Worm (Caenorhabditis elegans) whole organism, L4 larva: ENCODE measurements around the gene F22B7.3.

Source experiments
- D1046.2 ChIP-seq: fragments of 200-800 bp; sonication (Bioruptor generic); IDR thresholded peaks from 2 replicates; pipeline ENCODE4 v1.3.6; 2022; ENCODE audit warnings: missing genetic modification characterization, missing compliant biosample characterization
- F26F4.8 ChIP-seq: fragments of 200-800 bp; sonication (Bioruptor generic); conservative IDR thresholded peaks from 2 replicates; pipeline ENCODE4 v1.3.6; 2022; ENCODE audit warnings: missing genetic modification characterization, missing compliant biosample characterization
- T20F7.1 ChIP-seq: fragments of 200-800 bp; sonication (Bioruptor generic); optimal IDR thresholded peaks from 2 replicates; lab custom pipeline; 2018; ENCODE audit warnings: mild to moderate bottlenecking, missing genetic modification characterization, missing compliant biosample characterization
- Y48G9A.11 ChIP-seq: fragments of 200-800 bp; sonication (Bioruptor generic); IDR thresholded peaks from 2 replicates; pipeline ENCODE4 v1.3.6; 2022; ENCODE audit warnings: missing genetic modification reagents, missing genetic modification characterization, missing compliant biosample characterization
- Y5F2A.4 ChIP-seq: fragments of 200-800 bp; sonication (Bioruptor generic); optimal IDR thresholded peaks from 2 replicates; lab custom pipeline; 2018; ENCODE audit warnings: mild to moderate bottlenecking, missing genetic modification characterization, missing compliant biosample characterization
- ZK337.2 ChIP-seq: fragments of 200-800 bp; sonication (Bioruptor generic); IDR thresholded peaks from 2 replicates; pipeline ENCODE4 v1.3.6; 2022; ENCODE audit warnings: missing genetic modification reagents, missing genetic modification characterization, missing compliant biosample characterization
- aha-1 ChIP-seq: fragments of 150-350 bp; peaks from one replicate; lab custom pipeline; 2014; ENCODE audit warnings: missing biosample characterization, missing genetic modification characterization
- aly-2 ChIP-seq: sonication (generic microtip); optimal IDR thresholded peaks from 2 replicates; lab custom pipeline; 2018; ENCODE audit warnings: missing biosample characterization, missing genetic modification characterization
- ceh-20 ChIP-seq: fragments of 200-800 bp; sonication (Bioruptor generic); IDR thresholded peaks from 2 replicates; pipeline ENCODE4 v1.3.6; 2022; ENCODE audit warnings: missing genetic modification reagents, missing genetic modification characterization, missing compliant biosample characterization
- ceh-32 ChIP-seq: sonication (generic microtip); optimal IDR thresholded peaks from 2 replicates; lab custom pipeline; 2016; ENCODE audit warnings: mild to moderate bottlenecking, missing genetic modification characterization, missing compliant biosample characterization; ENCODE audit not compliant: poor library complexity
- ceh-44 ChIP-seq: fragments of 200-800 bp; sonication (Bioruptor generic); IDR thresholded peaks from 2 replicates; pipeline ENCODE4 v1.3.6; 2022; ENCODE audit warnings: missing genetic modification reagents, missing genetic modification characterization, missing compliant biosample characterization
- cey-2 ChIP-seq: sonication (generic microtip); optimal IDR thresholded peaks from 3 replicates; lab custom pipeline; 2017; ENCODE audit warnings: missing genetic modification characterization, mild to moderate bottlenecking, missing compliant biosample characterization, antibody characterized with exemption, borderline replicate concordance; ENCODE audit not compliant: insufficient read depth
- daf-12 ChIP-seq: fragments of 150-350 bp; optimal IDR thresholded peaks from 2 replicates; lab custom pipeline; 2014; ENCODE audit warnings: missing biosample characterization, missing genetic modification reagents, missing genetic modification characterization
- daf-16 ChIP-seq, 3 experiments: sonication (generic microtip); optimal IDR thresholded peaks; 2 replicates each; lab custom pipeline; 2016 to 2017; ENCODE audit warnings: missing genetic modification characterization in 3 of 3, missing genetic modification reagents in 3 of 3, mild to moderate bottlenecking in 2 of 3, missing compliant biosample characterization in 2 of 3, missing biosample characterization in 1 of 3, moderate library complexity in 1 of 3
- dmd-6 ChIP-seq: fragments of 200-800 bp; sonication (Bioruptor generic); IDR thresholded peaks from 2 replicates; pipeline ENCODE4 v1.3.6; 2022; ENCODE audit warnings: missing genetic modification reagents, missing genetic modification characterization, missing compliant biosample characterization
- dpl-1 ChIP-seq: fragments of 150-350 bp; optimal IDR thresholded peaks from 2 replicates; lab custom pipeline; 2014; ENCODE audit warnings: missing biosample characterization, missing genetic modification reagents, missing genetic modification characterization
- duxl-1 ChIP-seq: sonication (generic microtip); optimal IDR thresholded peaks from 2 replicates; lab custom pipeline; 2016; ENCODE audit warnings: mild to moderate bottlenecking, missing genetic modification characterization, moderate library complexity, missing compliant biosample characterization; ENCODE audit not compliant: poor library complexity
- egl-27 ChIP-seq: sonication (generic microtip); optimal IDR thresholded peaks from 3 replicates; lab custom pipeline; 2017; ENCODE audit warnings: missing biosample characterization, missing genetic modification reagents, missing genetic modification characterization
- fkh-10 ChIP-seq: fragments of 150-350 bp; optimal IDR thresholded peaks from 2 replicates; lab custom pipeline; 2014; ENCODE audit warnings: missing biosample characterization, missing genetic modification reagents, missing genetic modification characterization
- fos-1 ChIP-seq: fragments of 150-350 bp; optimal IDR thresholded peaks from 2 replicates; lab custom pipeline; 2014; ENCODE audit warnings: missing biosample characterization, missing genetic modification characterization
- hif-1 ChIP-seq, 2 experiments: sonication (generic microtip); optimal IDR thresholded peaks; 2 replicates each; lab custom pipeline; 2016 to 2017; ENCODE audit warnings: missing compliant biosample characterization in 2 of 2, missing genetic modification characterization in 2 of 2, missing genetic modification reagents in 2 of 2, missing genotype in 2 of 2, mild to moderate bottlenecking in 1 of 2
- hlh-30 ChIP-seq: sonication (generic microtip); optimal IDR thresholded peaks from 2 replicates; lab custom pipeline; 2017; ENCODE audit warnings: antibody characterized with exemption, mild to moderate bottlenecking, missing genetic modification characterization, missing compliant biosample characterization; ENCODE audit not compliant: insufficient read depth
- hmg-1.1 ChIP-seq: fragments of 200-800 bp; sonication (Bioruptor generic); IDR thresholded peaks from 2 replicates; pipeline ENCODE4 v1.3.6; 2022; ENCODE audit warnings: missing genetic modification reagents, missing genetic modification characterization, missing compliant biosample characterization
- jun-1 ChIP-seq: fragments of 150-350 bp; optimal IDR thresholded peaks from 2 replicates; lab custom pipeline; 2014; ENCODE audit warnings: missing biosample characterization, missing genetic modification reagents, missing genetic modification characterization
- lim-7 ChIP-seq: fragments of 200-800 bp; sonication (Bioruptor generic); IDR thresholded peaks from 2 replicates; pipeline ENCODE4 v1.3.6; 2022; ENCODE audit warnings: missing genetic modification characterization, missing compliant biosample characterization
- lin-1 ChIP-seq: fragments of 200-800 bp; sonication (Bioruptor generic); IDR thresholded peaks from 2 replicates; pipeline ENCODE4 v1.3.6; 2022; ENCODE audit warnings: missing genetic modification reagents, missing genetic modification characterization, missing compliant biosample characterization
- lin-38 ChIP-seq: fragments of 200-800 bp; sonication (Bioruptor generic); IDR thresholded peaks from 2 replicates; pipeline ENCODE4 v1.3.6; 2022; ENCODE audit warnings: missing genetic modification reagents, missing genetic modification characterization, missing compliant biosample characterization
- lin-39 ChIP-seq: fragments of 150-350 bp; optimal IDR thresholded peaks from 2 replicates; lab custom pipeline; 2014; ENCODE audit warnings: missing biosample characterization, missing genetic modification reagents, missing genetic modification characterization
- madf-5 ChIP-seq, 2 experiments: fragments of 200-800 bp; sonication (Bioruptor generic); IDR thresholded peaks; 2 replicates each; pipeline ENCODE4 v1.3.6; 2022; ENCODE audit warnings: missing compliant biosample characterization in 2 of 2, missing genetic modification characterization in 2 of 2
- mes-2 ChIP-seq: sonication (generic microtip); optimal IDR thresholded peaks from 2 replicates; lab custom pipeline; 2016; ENCODE audit warnings: missing genotype, mild to moderate bottlenecking, missing genetic modification characterization, missing compliant biosample characterization; ENCODE audit not compliant: poor library complexity, severe bottlenecking
- mxl-2 ChIP-seq: fragments of 200-800 bp; sonication (Bioruptor generic); conservative IDR thresholded peaks from 2 replicates; pipeline ENCODE4 v1.3.6; 2022; ENCODE audit warnings: missing genetic modification reagents, missing genetic modification characterization, missing compliant biosample characterization
- mxl-3 ChIP-seq: fragments of 200-800 bp; sonication (Bioruptor generic); optimal IDR thresholded peaks from 2 replicates; lab custom pipeline; 2018; ENCODE audit warnings: mild to moderate bottlenecking, missing genetic modification characterization, missing compliant biosample characterization
- nhr-102 ChIP-seq: sonication (generic microtip); optimal IDR thresholded peaks from 2 replicates; lab custom pipeline; 2016; ENCODE audit warnings: mild to moderate bottlenecking, missing genetic modification characterization, moderate library complexity, missing compliant biosample characterization
- nhr-48 ChIP-seq: sonication (generic microtip); optimal IDR thresholded peaks from 2 replicates; lab custom pipeline; 2016; ENCODE audit warnings: mild to moderate bottlenecking, missing genetic modification characterization, missing compliant biosample characterization
- nhr-76 ChIP-seq: fragments of 150-350 bp; optimal IDR thresholded peaks from 2 replicates; lab custom pipeline; 2014; ENCODE audit warnings: missing biosample characterization, missing genetic modification characterization
- php-3 ChIP-seq: fragments of 200-800 bp; sonication (Bioruptor generic); IDR thresholded peaks from 2 replicates; pipeline ENCODE4 v1.3.6; 2022; ENCODE audit warnings: missing genetic modification reagents, missing genetic modification characterization, missing compliant biosample characterization
- pqm-1 ChIP-seq: sonication (generic microtip); optimal IDR thresholded peaks from 2 replicates; lab custom pipeline; 2017; ENCODE audit warnings: missing biosample characterization, missing genetic modification characterization
- saeg-2 ChIP-seq: fragments of 200-800 bp; sonication (Bioruptor generic); IDR thresholded peaks from 2 replicates; pipeline ENCODE4 v1.3.6; 2022; ENCODE audit warnings: missing genetic modification reagents, missing genetic modification characterization, missing compliant biosample characterization
- set-16 ChIP-seq: fragments of 200-800 bp; sonication (Bioruptor generic); IDR thresholded peaks from 2 replicates; pipeline ENCODE4 v1.3.6; 2022; ENCODE audit warnings: missing genetic modification reagents, missing genetic modification characterization, missing compliant biosample characterization
- skn-1 ChIP-seq: fragments of 150-350 bp; optimal IDR thresholded peaks from 2 replicates; lab custom pipeline; 2014; ENCODE audit warnings: missing biosample characterization, missing genetic modification characterization
- snpc-1.2 ChIP-seq: fragments of 200-800 bp; sonication (Bioruptor generic); IDR thresholded peaks from 2 replicates; pipeline ENCODE4 v1.3.6; 2022; ENCODE audit warnings: missing genetic modification reagents, missing genetic modification characterization, missing compliant biosample characterization
- snpc-4 ChIP-seq: fragments of 150-350 bp; optimal IDR thresholded peaks from 2 replicates; lab custom pipeline; 2014; ENCODE audit warnings: missing biosample characterization, missing genetic modification characterization
- spr-3 ChIP-seq: fragments of 200-800 bp; sonication (Bioruptor generic); optimal IDR thresholded peaks from 2 replicates; lab custom pipeline; 2018; ENCODE audit warnings: mild to moderate bottlenecking, missing genetic modification characterization, missing compliant biosample characterization
- tag-97 ChIP-seq: fragments of 200-800 bp; sonication (Bioruptor generic); IDR thresholded peaks from 2 replicates; pipeline ENCODE4 v1.3.6; 2022; ENCODE audit warnings: missing genetic modification characterization, missing compliant biosample characterization
- unc-39 ChIP-seq: sonication (generic microtip); optimal IDR thresholded peaks from 2 replicates; lab custom pipeline; 2017; ENCODE audit warnings: missing biosample characterization, missing genetic modification characterization
- vab-7 ChIP-seq: fragments of 200-800 bp; sonication (Bioruptor generic); IDR thresholded peaks from 2 replicates; pipeline ENCODE4 v1.3.6; 2022; ENCODE audit warnings: missing genetic modification reagents, missing genetic modification characterization, missing compliant biosample characterization
- zfp-2 ChIP-seq: sonication (generic microtip); optimal IDR thresholded peaks from 2 replicates; lab custom pipeline; 2016; ENCODE audit warnings: mild to moderate bottlenecking, missing genetic modification characterization, missing compliant biosample characterization
- zfp-3 ChIP-seq: fragments of 200-800 bp; sonication (Bioruptor generic); conservative IDR thresholded peaks from 2 replicates; pipeline ENCODE4 v1.3.6; 2022; ENCODE audit warnings: missing genetic modification reagents, missing genetic modification characterization, missing compliant biosample characterization
- zip-11 ChIP-seq: fragments of 200-800 bp; sonication (Bioruptor generic); IDR thresholded peaks from 2 replicates; pipeline ENCODE4 v1.3.6; 2022; ENCODE audit warnings: missing genetic modification characterization, missing compliant biosample characterization
- ztf-11 ChIP-seq: fragments of 150-350 bp; optimal IDR thresholded peaks from 2 replicates; lab custom pipeline; 2014; ENCODE audit warnings: missing biosample characterization, missing genetic modification characterization

F22B7.3 gene

DNA sequence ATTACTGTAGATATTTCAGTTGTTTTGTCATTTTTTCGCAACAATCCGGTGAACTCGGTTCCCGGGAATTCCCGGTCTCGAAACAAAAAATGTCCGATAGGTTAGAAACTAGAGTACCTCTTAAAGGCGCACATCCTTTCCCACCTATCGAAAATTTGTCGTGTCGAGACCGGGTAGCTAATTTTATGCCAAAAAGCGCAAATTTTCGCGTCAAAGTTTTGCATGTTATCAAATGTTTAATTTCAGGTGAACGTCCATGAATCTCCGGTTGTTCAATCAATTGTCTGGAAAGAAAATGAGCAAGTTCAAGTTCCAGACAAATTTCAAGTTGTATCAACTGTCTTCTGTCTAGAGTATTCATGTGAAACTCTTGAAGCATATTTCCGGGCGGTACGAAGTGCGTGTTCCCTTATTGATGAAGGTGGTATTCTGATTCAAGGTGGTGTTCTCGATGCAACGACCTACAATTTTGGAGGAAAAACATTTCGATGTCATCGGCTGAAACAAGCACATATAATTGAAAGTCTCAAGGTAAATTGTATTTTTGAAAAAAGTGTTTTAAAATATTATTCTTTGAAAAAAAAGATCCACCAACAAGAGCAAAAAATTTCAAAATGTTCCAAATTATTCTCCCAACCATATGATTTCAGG lies 37.0 kb downstream of the F22B7.3 start (continued):
- no peak for TF ChIP-seq hlh-30 (tag; lab: Kevin White, UChicago)
- no peak for TF ChIP-seq tag-97 (GFP tag; lab: Robert Waterston, UW)
- no peak for TF ChIP-seq ceh-44 (GFP tag; lab: Robert Waterston, UW)
- TF ChIP-seq egl-27 (tag; lab: Kevin White, UChicago) = no peak
- TF ChIP-seq dmd-6 (GFP tag; lab: Robert Waterston, UW) = 0 out of 2 replicates have a peak, but pooled peaks have one; percentile 23
- no peak for TF ChIP-seq zip-11 (GFP tag; lab: Robert Waterston, UW)
- no peak for TF ChIP-seq madf-5 (GFP tag; IDR thresholded peaks at IDR 0.05; lab: Robert Waterston, UW)
- no peak for TF ChIP-seq hif-1 (tag; optimal IDR thresholded peaks at IDR 0.05; lab: Kevin White, UChicago)
- no peak for TF ChIP-seq T20F7.1 (GFP tag; lab: Kevin White, UChicago)
- no peak for TF ChIP-seq mxl-2 (GFP tag; lab: Robert Waterston, UW)
- TF ChIP-seq mxl-3 (GFP tag; lab: Kevin White, UChicago) = no peak
- TF ChIP-seq lin-1 (GFP tag; lab: Robert Waterston, UW) = 0 out of 2 replicates have a peak, but pooled peaks have one; percentile 15
- TF ChIP-seq D1046.2 (GFP tag; lab: Robert Waterston, UW) = no peak
- TF ChIP-seq skn-1 (tag; lab: Kevin White, UChicago) = no peak
- no peak for TF ChIP-seq dpl-1 (GFP tag; lab: Kevin White, UChicago)
- no peak for TF ChIP-seq set-16 (GFP tag; lab: Robert Waterston, UW)
- TF ChIP-seq unc-39 (tag; lab: Kevin White, UChicago) = no peak
- TF ChIP-seq F26F4.8 (GFP tag; lab: Robert Waterston, UW) = no peak
- TF ChIP-seq lim-7 (GFP tag; lab: Robert Waterston, UW) = no peak
- peak; percentile 4 for TF ChIP-seq mes-2 (tag; lab: Kevin White, UChicago)
- TF ChIP-seq aly-2 (tag; lab: Kevin White, UChicago) = no peak
- peak; percentile 45 for TF ChIP-seq nhr-48 (tag; lab: Kevin White, UChicago)
- TF ChIP-seq spr-3 (GFP tag; lab: Kevin White, UChicago) = no peak
- TF ChIP-seq ZK337.2 = no peak
- no peak for TF ChIP-seq php-3
- peak; percentile 64 for TF ChIP-seq lin-38
- TF ChIP-seq ztf-11 (tag; lab: Kevin White, UChicago) = no peak
- TF ChIP-seq jun-1 (tag; lab: Kevin White, UChicago) = no peak
- no peak for TF ChIP-seq snpc-1.2 (GFP tag; lab: Robert Waterston, UW)
- TF ChIP-seq pqm-1 (tag; lab: Kevin White, UChicago) = no peak
- TF ChIP-seq snpc-4 (tag; lab: Kevin White, UChicago) = no peak
- no peak for TF ChIP-seq lin-39 (tag; lab: Kevin White, UChicago)
- no peak for TF ChIP-seq cey-2
- no peak for TF ChIP-seq fos-1 (tag; lab: Kevin White, UChicago)
- no peak for TF ChIP-seq zfp-2 (tag; lab: Kevin White, UChicago)
- no peak for TF ChIP-seq duxl-1 (tag; lab: Kevin White, UChicago)
- TF ChIP-seq ceh-20 (GFP tag; lab: Robert Waterston, UW) = no peak
- TF ChIP-seq aha-1 (tag; lab: Kevin White, UChicago) = peak; percentile 93
- TF ChIP-seq fkh-10 (GFP tag; lab: Kevin White, UChicago) = no peak
- TF ChIP-seq hmg-1.1 = no peak
- peak; percentile 71 for TF ChIP-seq Y5F2A.4
- no peak for TF ChIP-seq ceh-32 (tag; lab: Kevin White, UChicago)
- no peak for TF ChIP-seq Y48G9A.11 (GFP tag; lab: Robert Waterston, UW)
- peak; percentile 55 for TF ChIP-seq nhr-102
- no peak for TF ChIP-seq nhr-76 (tag; lab: Kevin White, UChicago)
- TF ChIP-seq saeg-2 = no peak
- no peak for TF ChIP-seq daf-16 (GFP tag; optimal IDR thresholded peaks at IDR 0.05; lab: Kevin White, UChicago)
- TF ChIP-seq daf-16 (tag; optimal IDR thresholded peaks at IDR 0.05; lab: Kevin White, UChicago) = peak; percentile 36
- TF ChIP-seq daf-12 (tag; lab: Kevin White, UChicago) = no peak
- TF ChIP-seq vab-7 (GFP tag; lab: Robert Waterston, UW) = no peak
- TF ChIP-seq zfp-3 (GFP tag; lab: Robert Waterston, UW) = peak; percentile 71; the same call in 1 of the 2 replicates
